Fruit fly (Drosophila melanogaster) whole organism, embryonic: ENCODE results near the gene RfC3.

Source experiments
- Bgb ChIP-seq: fragments of 200-800 bp; sonication (Bioruptor generic); IDR thresholded peaks from 2 replicates; pipeline ENCODE4 v1.3.6; 2022; ENCODE audit warnings: missing biosample characterization, missing genetic modification characterization; ENCODE audit not compliant: partially characterized antibody
- CG10543 ChIP-seq: fragments of 200-800 bp; sonication (Bioruptor generic); optimal IDR thresholded peaks from 3 replicates; lab custom pipeline; 2017; ENCODE audit warnings: missing biosample characterization, mild to moderate bottlenecking, missing genetic modification characterization, moderate library complexity
- CG12391 ChIP-seq: fragments of 200-800 bp; sonication (Bioruptor generic); optimal IDR thresholded peaks from 3 replicates; lab custom pipeline; 2018; ENCODE audit warnings: missing biosample characterization, mild to moderate bottlenecking, missing genetic modification characterization, moderate library complexity
- CG14965 ChIP-seq: fragments of 200-800 bp; sonication (Bioruptor generic); optimal IDR thresholded peaks from 2 replicates; lab custom pipeline; 2016; ENCODE audit warnings: missing biosample characterization, missing genetic modification characterization, borderline replicate concordance
- CG16813 ChIP-seq: fragments of 200-800 bp; sonication (Bioruptor generic); IDR thresholded peaks from 3 replicates; pipeline ENCODE4 v1.3.6; 2022; ENCODE audit warnings: missing biosample characterization, missing genetic modification characterization; ENCODE audit not compliant: partially characterized antibody
- CG17328 ChIP-seq: fragments of 200-800 bp; sonication (Bioruptor generic); IDR thresholded peaks from 2 replicates; pipeline ENCODE4 v1.3.6; 2022; ENCODE audit warnings: missing biosample characterization, missing genetic modification characterization
- CG18619 ChIP-seq: fragments of 200-800 bp; sonication (Bioruptor generic); optimal IDR thresholded peaks from 3 replicates; lab custom pipeline; 2017; ENCODE audit warnings: missing biosample characterization, mild to moderate bottlenecking, missing genetic modification characterization
- CG2116 ChIP-seq: fragments of 200-800 bp; sonication (Bioruptor generic); optimal IDR thresholded peaks from 3 replicates; lab custom pipeline; 2018; ENCODE audit warnings: missing biosample characterization, mild to moderate bottlenecking, missing genetic modification characterization
- CG3065 ChIP-seq: fragments of 200-800 bp; sonication (Bioruptor generic); optimal IDR thresholded peaks from 2 replicates; lab custom pipeline; 2016; ENCODE audit warnings: missing biosample characterization, missing genetic modification characterization
- CG4424 ChIP-seq: fragments of 200-800 bp; sonication (Bioruptor generic); optimal IDR thresholded peaks from 3 replicates; lab custom pipeline; 2016; ENCODE audit warnings: missing biosample characterization, missing genetic modification characterization
- CG8281 ChIP-seq: fragments of 200-800 bp; sonication (Bioruptor generic); optimal IDR thresholded peaks from 2 replicates; lab custom pipeline; 2018; ENCODE audit warnings: missing biosample characterization, mild to moderate bottlenecking, missing genetic modification characterization, moderate library complexity
- CG9727 ChIP-seq: fragments of 200-800 bp; sonication (Bioruptor generic); optimal IDR thresholded peaks from 3 replicates; lab custom pipeline; 2017; ENCODE audit warnings: missing biosample characterization, mild to moderate bottlenecking, missing genetic modification characterization
- Chrac-16 ChIP-seq: fragments of 200-800 bp; sonication (Bioruptor generic); optimal IDR thresholded peaks from 3 replicates; lab custom pipeline; 2016; ENCODE audit warnings: missing biosample characterization, missing genetic modification characterization
- D19A ChIP-seq: fragments of 200-800 bp; optimal IDR thresholded peaks from 3 replicates; lab custom pipeline; 2019; ENCODE audit warnings: missing biosample characterization, mild to moderate bottlenecking, missing genetic modification characterization, moderate library complexity
- Dref ChIP-seq: fragments of 200-800 bp; sonication (Bioruptor generic); IDR thresholded peaks from 2 replicates; pipeline ENCODE4 v1.3.6; 2022; ENCODE audit warnings: missing biosample characterization, missing genetic modification characterization
- HLH4C ChIP-seq: fragments of 200-800 bp; sonication (Bioruptor generic); IDR thresholded peaks from 3 replicates; pipeline ENCODE4 v1.3.6; 2022; ENCODE audit warnings: missing biosample characterization, missing genetic modification characterization; ENCODE audit not compliant: partially characterized antibody
- Lim3 ChIP-seq: fragments of 200-800 bp; sonication (Bioruptor generic); IDR thresholded peaks from 2 replicates; pipeline ENCODE4 v1.3.6; 2022; ENCODE audit warnings: missing biosample characterization, missing genetic modification characterization
- MBD-R2 ChIP-seq: fragments of 200-800 bp; sonication (Bioruptor generic); IDR thresholded peaks from 2 replicates; pipeline ENCODE4 v1.3.6; 2022; ENCODE audit warnings: missing biosample characterization, missing genetic modification characterization
- Nf-YC ChIP-seq: fragments of 200-800 bp; optimal IDR thresholded peaks from 3 replicates; lab custom pipeline; 2019; ENCODE audit warnings: missing biosample characterization, mild to moderate bottlenecking, missing genetic modification characterization, moderate library complexity
- Ptx1 ChIP-seq: fragments of 200-800 bp; sonication (Bioruptor generic); IDR thresholded peaks from 2 replicates; pipeline ENCODE4 v1.3.6; 2022; ENCODE audit warnings: missing biosample characterization, missing genetic modification characterization
- Sox100B ChIP-seq: fragments of 200-800 bp; sonication (Bioruptor generic); optimal IDR thresholded peaks from 3 replicates; lab custom pipeline; 2018; ENCODE audit warnings: missing biosample characterization, mild to moderate bottlenecking, missing genetic modification characterization
- ac ChIP-seq: fragments of 200-800 bp; sonication (Bioruptor generic); optimal IDR thresholded peaks from 3 replicates; lab custom pipeline; 2017; ENCODE audit warnings: missing biosample characterization, mild to moderate bottlenecking, missing genetic modification characterization
- al ChIP-seq: fragments of 200-800 bp; sonication (Bioruptor generic); IDR thresholded peaks from 2 replicates; pipeline ENCODE4 v1.3.6; 2022; ENCODE audit warnings: missing biosample characterization, missing genetic modification characterization
- amos ChIP-seq: fragments of 200-800 bp; sonication (Bioruptor generic); IDR thresholded peaks from 2 replicates; pipeline ENCODE4 v1.3.6; 2022; ENCODE audit warnings: missing biosample characterization, missing genetic modification characterization; ENCODE audit not compliant: partially characterized antibody
- ato ChIP-seq: fragments of 200-800 bp; sonication (Bioruptor generic); IDR thresholded peaks from 2 replicates; pipeline ENCODE4 v1.3.6; 2022; ENCODE audit warnings: missing biosample characterization, missing genetic modification characterization; ENCODE audit not compliant: partially characterized antibody
- cg ChIP-seq: fragments of 200-800 bp; sonication (Bioruptor generic); optimal IDR thresholded peaks from 3 replicates; lab custom pipeline; 2019; ENCODE audit warnings: missing biosample characterization, mild to moderate bottlenecking, missing genetic modification characterization, moderate library complexity
- chm ChIP-seq: fragments of 200-800 bp; sonication (Bioruptor generic); IDR thresholded peaks from 2 replicates; pipeline ENCODE4 v1.3.6; 2022; ENCODE audit warnings: missing biosample characterization, missing genetic modification characterization
- chn ChIP-seq: fragments of 200-800 bp; sonication (Bioruptor generic); optimal IDR thresholded peaks from 2 replicates; lab custom pipeline; 2016; ENCODE audit warnings: missing biosample characterization, missing genetic modification characterization
- croc ChIP-seq: fragments of 200-800 bp; sonication (Bioruptor generic); conservative IDR thresholded peaks from 3 replicates; pipeline ENCODE4 v1.3.6; 2022; ENCODE audit warnings: missing biosample characterization, missing genetic modification characterization
- ems ChIP-seq: fragments of 200-800 bp; sonication (Bioruptor generic); optimal IDR thresholded peaks from 3 replicates; lab custom pipeline; 2016; ENCODE audit warnings: missing biosample characterization, missing genetic modification characterization
- fd3F ChIP-seq: fragments of 200-800 bp; sonication (Bioruptor generic); optimal IDR thresholded peaks from 2 replicates; lab custom pipeline; 2018; ENCODE audit warnings: missing biosample characterization, mild to moderate bottlenecking, missing genetic modification characterization, moderate library complexity
- gem ChIP-seq: fragments of 200-800 bp; sonication (Bioruptor generic); optimal IDR thresholded peaks from 2 replicates; lab custom pipeline; 2019; ENCODE audit warnings: missing biosample characterization, mild to moderate bottlenecking, missing genetic modification characterization, moderate library complexity
- jing ChIP-seq: fragments of 200-800 bp; sonication (Bioruptor generic); optimal IDR thresholded peaks from 2 replicates; lab custom pipeline; 2018; ENCODE audit warnings: missing biosample characterization, mild to moderate bottlenecking, missing genetic modification characterization
- nmo ChIP-seq: fragments of 200-800 bp; sonication (Bioruptor generic); optimal IDR thresholded peaks from 2 replicates; lab custom pipeline; 2018; ENCODE audit warnings: missing biosample characterization, mild to moderate bottlenecking, missing genetic modification characterization, moderate library complexity
- p53 ChIP-seq: fragments of 200-800 bp; sonication (Bioruptor generic); optimal IDR thresholded peaks from 2 replicates; lab custom pipeline; 2016; ENCODE audit warnings: missing biosample characterization, missing genetic modification characterization
- pfk ChIP-seq: fragments of 200-800 bp; sonication (Bioruptor generic); optimal IDR thresholded peaks from 2 replicates; lab custom pipeline; 2018; ENCODE audit warnings: missing biosample characterization, mild to moderate bottlenecking, missing genetic modification characterization, moderate library complexity
- psq ChIP-seq: fragments of 200-800 bp; sonication (Bioruptor generic); optimal IDR thresholded peaks from 2 replicates; lab custom pipeline; 2017; ENCODE audit warnings: missing biosample characterization, missing genetic modification characterization
- rib ChIP-seq: fragments of 200-800 bp; sonication (Bioruptor generic); IDR thresholded peaks from 2 replicates; pipeline ENCODE4 v1.3.6; 2022; ENCODE audit warnings: missing biosample characterization, missing genetic modification characterization
- ro ChIP-seq: fragments of 200-800 bp; sonication (Bioruptor generic); IDR thresholded peaks from 2 replicates; pipeline ENCODE4 v1.3.6; 2022; ENCODE audit warnings: missing biosample characterization, missing genetic modification characterization
- salm ChIP-seq: fragments of 200-800 bp; sonication (Bioruptor generic); optimal IDR thresholded peaks from 2 replicates; lab custom pipeline; 2018; ENCODE audit warnings: missing biosample characterization, mild to moderate bottlenecking, missing genetic modification characterization
- stc ChIP-seq: fragments of 200-800 bp; sonication (Bioruptor generic); IDR thresholded peaks from 2 replicates; pipeline ENCODE4 v1.3.6; 2022; ENCODE audit warnings: missing biosample characterization, missing genetic modification characterization
- stwl ChIP-seq: fragments of 200-800 bp; sonication (Bioruptor generic); optimal IDR thresholded peaks from 3 replicates; lab custom pipeline; 2018; ENCODE audit warnings: missing biosample characterization, mild to moderate bottlenecking, missing genetic modification characterization, moderate library complexity
- trem ChIP-seq: fragments of 200-800 bp; optimal IDR thresholded peaks from 3 replicates; lab custom pipeline; 2019; ENCODE audit warnings: missing biosample characterization, mild to moderate bottlenecking, missing genetic modification characterization, moderate library complexity
- ttk ChIP-seq: fragments of 200-800 bp; sonication (Bioruptor generic); IDR thresholded peaks from 2 replicates; pipeline ENCODE4 v2.1.2; 2022; ENCODE audit warnings: missing biosample characterization, missing genetic modification characterization
- unc-4 ChIP-seq: fragments of 200-800 bp; sonication (Bioruptor generic); IDR thresholded peaks from 2 replicates; pipeline ENCODE4 v1.3.6; 2022; ENCODE audit warnings: missing biosample characterization, missing genetic modification characterization; ENCODE audit not compliant: partially characterized antibody
- unpg ChIP-seq: fragments of 200-800 bp; sonication (Bioruptor generic); optimal IDR thresholded peaks from 3 replicates; lab custom pipeline; 2018; ENCODE audit warnings: missing biosample characterization, mild to moderate bottlenecking, missing genetic modification characterization, moderate library complexity
- zen2 ChIP-seq: fragments of 200-800 bp; sonication (Bioruptor generic); IDR thresholded peaks from 3 replicates; pipeline ENCODE4 v1.3.6; 2022; ENCODE audit warnings: missing biosample characterization, missing genetic modification characterization; ENCODE audit not compliant: partially characterized antibody
- zfh1 ChIP-seq: fragments of 200-800 bp; sonication (Bioruptor generic); IDR thresholded peaks from 3 replicates; pipeline ENCODE4 v1.3.6; 2022; ENCODE audit warnings: missing biosample characterization, missing genetic modification characterization

RfC3 gene

dm6 chr2L:10430802-10431476 is 11.9 kb downstream of the RfC3 start, which contains the start of the genes Bug22 and TfIIB (continued):
- TF ChIP-seq Lim3 (GFP tag; lab: Robert Waterston, UW) (no peak), psq (GFP tag; lab: Kevin White, UChicago) (peak; percentile 39), jing (no peak), ro (GFP tag; lab: Robert Waterston, UW) (no peak), salm (tag; lab: Kevin White, UChicago) (peak; percentile 17), CG18619 (GFP tag; lab: Kevin White, UChicago) (peak; percentile 35), D19A (no peak), ato (no peak), CG3065 (GFP tag; lab: Kevin White, UChicago) (peak; percentile 12), CG14965 (no peak), croc (no peak)

dm6 chr2L:10435606-10436160 is 16.7 kb downstream of the RfC3 start, which contains the start of the genes TBC1D16 and holn1:
TBC1D16 (minus strand) TSS chr2L:10435656.
holn1 (plus strand) TSS chr2L:10435995.
- no peak for TF ChIP-seq Ptx1 (GFP tag; lab: Robert Waterston, UW)
- no peak for TF ChIP-seq CG10543 (GFP tag; lab: Kevin White, UChicago)
- no peak for TF ChIP-seq CG4424 (GFP tag; lab: Kevin White, UChicago)
- TF ChIP-seq fd3F, result no peak
- no peak for TF ChIP-seq p53 (GFP tag; lab: Kevin White, UChicago)
- peak; percentile 3 for TF ChIP-seq CG8281
- peak; percentile 15 for TF ChIP-seq nmo
- no peak for TF ChIP-seq ttk (GFP tag; lab: Robert Waterston, UW)
- TF ChIP-seq stc (GFP tag; lab: Robert Waterston, UW), result no peak
- TF ChIP-seq HLH4C, result peak; percentile 52; the same call in 2 of the 3 replicates
- TF ChIP-seq CG9727, result no peak
- TF ChIP-seq CG16813, result 0 out of 3 replicates have a peak, but pooled peaks have one; percentile 13
- no peak for TF ChIP-seq CG17328 (GFP tag; lab: Robert Waterston, UW)
- peak; percentile 13 for TF ChIP-seq Nf-YC (tag; lab: Kevin White, UChicago)
- peak; percentile 42; the same call in 1 of the 2 replicates for TF ChIP-seq Bgb (GFP tag; lab: Robert Waterston, UW)
- peak; percentile 13 for TF ChIP-seq CG12391 (tag; lab: Kevin White, UChicago)
- TF ChIP-seq al, result no peak
- no peak for TF ChIP-seq cg (GFP tag; lab: Kevin White, UChicago)
- peak; percentile 44 for TF ChIP-seq stwl (tag; lab: Kevin White, UChicago)
- no peak for TF ChIP-seq rib (GFP tag; lab: Robert Waterston, UW)
- TF ChIP-seq chm (GFP tag; lab: Robert Waterston, UW), result no peak
- TF ChIP-seq trem (tag; lab: Kevin White, UChicago), result peak; percentile 35
- peak; percentile 54 for TF ChIP-seq Dref
- no peak for TF ChIP-seq zfh1
- peak; percentile 55; the same call in 1 of the 2 replicates for TF ChIP-seq amos
- no peak for TF ChIP-seq chn (GFP tag; lab: Kevin White, UChicago)
- peak; percentile 64 for TF ChIP-seq unc-4 (GFP tag; lab: Robert Waterston, UW)
- peak; percentile 5; the same call in 1 of the 3 replicates for TF ChIP-seq zen2 (GFP tag; lab: Robert Waterston, UW)
- no peak for TF ChIP-seq unpg (GFP tag; lab: Kevin White, UChicago)
- TF ChIP-seq Sox100B (GFP tag; lab: Kevin White, UChicago), result peak; percentile 31
- TF ChIP-seq ems (GFP tag; lab: Kevin White, UChicago), result no peak
- TF ChIP-seq CG2116 (GFP tag; lab: Kevin White, UChicago), result peak; percentile 21
- TF ChIP-seq MBD-R2 (GFP tag; lab: Robert Waterston, UW), result peak; percentile 50
- no peak for TF ChIP-seq Chrac-16 (GFP tag; lab: Kevin White, UChicago)
- peak; percentile 90 for TF ChIP-seq pfk (GFP tag; lab: Kevin White, UChicago)
- no peak for TF ChIP-seq gem
- no peak for TF ChIP-seq ac (GFP tag; lab: Kevin White, UChicago)
